Worm (Caenorhabditis elegans) whole organism, L3 larva: ENCODE results near the gene C04E6.8.
A peak's percentile ranks its signal among the peaks of the same experiment; 100 is the strongest.

ENCODE experiments used
- R02D3.7 ChIP-seq: fragments of 150-350 bp; optimal IDR thresholded peaks from 2 replicates; lab custom pipeline; 2014; ENCODE audit warnings: missing biosample characterization, missing genetic modification characterization
- ZK546.5 ChIP-seq: sonication (generic microtip); optimal IDR thresholded peaks from 2 replicates; lab custom pipeline; 2017; ENCODE audit warnings: missing biosample characterization, missing genetic modification characterization
- aly-2 ChIP-seq: fragments of 150-350 bp; optimal IDR thresholded peaks from 2 replicates; lab custom pipeline; 2014; ENCODE audit warnings: missing biosample characterization, missing genetic modification characterization
- ama-1 ChIP-seq: fragments of 150-350 bp; optimal IDR thresholded peaks from 2 replicates; lab custom pipeline; 2018
- ceh-16 ChIP-seq: sonication (generic microtip); optimal IDR thresholded peaks from 2 replicates; lab custom pipeline; 2017; ENCODE audit warnings: missing biosample characterization, missing genetic modification characterization
- ceh-28 ChIP-seq: fragments of 150-350 bp; optimal IDR thresholded peaks from 2 replicates; lab custom pipeline; 2014; ENCODE audit warnings: missing biosample characterization, missing genetic modification reagents, missing genetic modification characterization
- ceh-82 ChIP-seq: fragments of 150-350 bp; optimal IDR thresholded peaks from 2 replicates; lab custom pipeline; 2014; ENCODE audit warnings: missing biosample characterization, missing genetic modification characterization
- ceh-9 ChIP-seq: sonication (generic microtip); optimal IDR thresholded peaks from 2 replicates; lab custom pipeline; 2018; ENCODE audit warnings: missing biosample characterization, missing genetic modification characterization
- daf-12 ChIP-seq: fragments of 150-350 bp; optimal IDR thresholded peaks from 2 replicates; lab custom pipeline; 2014; ENCODE audit warnings: missing biosample characterization, missing genetic modification reagents, missing genetic modification characterization
- egl-27 ChIP-seq: sonication (generic microtip); optimal IDR thresholded peaks from 4 replicates; lab custom pipeline; 2017; ENCODE audit warnings: missing biosample characterization, missing genetic modification reagents, missing genetic modification characterization
- egl-5 ChIP-seq: fragments of 150-350 bp; optimal IDR thresholded peaks from 2 replicates; lab custom pipeline; 2017; ENCODE audit warnings: missing biosample characterization, missing genetic modification reagents, missing genetic modification characterization, inconsistent platforms
- elt-1 ChIP-seq: fragments of 150-350 bp; optimal IDR thresholded peaks from 2 replicates; lab custom pipeline; 2014; ENCODE audit warnings: missing biosample characterization, missing genetic modification characterization
- elt-3 ChIP-seq, 3 experiments: fragments of 150-350 bp in 1 of 3; sonication (generic microtip) in 2 of 3; optimal IDR thresholded peaks; 2 replicates in 2 of 3; 4 replicates in 1 of 3; lab custom pipeline; 2014 to 2017; ENCODE audit warnings: missing biosample characterization in 3 of 3, missing genetic modification characterization in 3 of 3
- eor-1 ChIP-seq, 2 experiments: fragments of 150-350 bp; optimal IDR thresholded peaks; 2 replicates each; lab custom pipeline; 2014 to 2018; ENCODE audit warnings: missing biosample characterization in 2 of 2, missing genetic modification characterization in 2 of 2
- fkh-2 ChIP-seq: fragments of 150-350 bp; optimal IDR thresholded peaks from 2 replicates; lab custom pipeline; 2014; ENCODE audit warnings: missing biosample characterization, missing genetic modification reagents, missing genetic modification characterization
- fos-1 ChIP-seq: fragments of 150-350 bp; optimal IDR thresholded peaks from 2 replicates; lab custom pipeline; 2014; ENCODE audit warnings: missing biosample characterization, missing genetic modification characterization
- hmg-11 ChIP-seq: sonication (generic microtip); optimal IDR thresholded peaks from 2 replicates; lab custom pipeline; 2016; ENCODE audit warnings: missing genetic modification characterization, missing compliant biosample characterization
- jun-1 ChIP-seq: fragments of 150-350 bp; optimal IDR thresholded peaks from 2 replicates; lab custom pipeline; 2014; ENCODE audit warnings: missing biosample characterization, missing genetic modification reagents, missing genetic modification characterization
- lin-15B ChIP-seq: fragments of 150-350 bp; optimal IDR thresholded peaks from 2 replicates; lab custom pipeline; 2014; ENCODE audit warnings: missing biosample characterization, missing genetic modification characterization
- lin-39 ChIP-seq: fragments of 150-350 bp; optimal IDR thresholded peaks from 2 replicates; lab custom pipeline; 2018; ENCODE audit warnings: missing biosample characterization, missing genetic modification reagents, missing genetic modification characterization
- lsy-12 ChIP-seq: sonication (generic microtip); optimal IDR thresholded peaks from 2 replicates; lab custom pipeline; 2016; ENCODE audit warnings: mild to moderate bottlenecking, missing genetic modification characterization, missing compliant biosample characterization
- mdl-1 ChIP-seq: fragments of 150-350 bp; optimal IDR thresholded peaks from 2 replicates; lab custom pipeline; 2014; ENCODE audit warnings: missing biosample characterization, missing genetic modification characterization
- mml-1 ChIP-seq: fragments of 150-350 bp; sonication (generic microtip); optimal IDR thresholded peaks from 3 replicates; lab custom pipeline; 2014; ENCODE audit warnings: missing biosample characterization, missing genetic modification characterization
- nfya-1 ChIP-seq: sonication (generic microtip); optimal IDR thresholded peaks from 2 replicates; lab custom pipeline; 2017; ENCODE audit warnings: missing genetic modification characterization, mild to moderate bottlenecking, missing compliant biosample characterization, antibody characterized with exemption, moderate library complexity; ENCODE audit not compliant: insufficient read depth
- nhr-11 ChIP-seq: fragments of 150-350 bp; optimal IDR thresholded peaks from 2 replicates; lab custom pipeline; 2014; ENCODE audit warnings: missing biosample characterization, missing genetic modification characterization
- nhr-12 ChIP-seq: fragments of 150-350 bp; optimal IDR thresholded peaks from 2 replicates; lab custom pipeline; 2014; ENCODE audit warnings: missing biosample characterization, missing genetic modification characterization
- nhr-23 ChIP-seq: fragments of 150-350 bp; optimal IDR thresholded peaks from 2 replicates; lab custom pipeline; 2014; ENCODE audit warnings: missing biosample characterization, missing genetic modification reagents, missing genetic modification characterization
- nhr-237 ChIP-seq: fragments of 150-350 bp; optimal IDR thresholded peaks from 2 replicates; lab custom pipeline; 2014; ENCODE audit warnings: missing biosample characterization, missing genetic modification characterization
- nhr-25 ChIP-seq: sonication (generic microtip); optimal IDR thresholded peaks from 2 replicates; lab custom pipeline; 2017; ENCODE audit warnings: missing biosample characterization, missing genetic modification characterization
- nhr-28 ChIP-seq: fragments of 150-350 bp; optimal IDR thresholded peaks from 2 replicates; lab custom pipeline; 2014; ENCODE audit warnings: missing biosample characterization, missing genetic modification characterization
- nhr-43 ChIP-seq: sonication (generic microtip); optimal IDR thresholded peaks from 2 replicates; lab custom pipeline; 2016; ENCODE audit warnings: mild to moderate bottlenecking, missing genetic modification characterization, missing compliant biosample characterization; ENCODE audit not compliant: poor library complexity, severe bottlenecking
- nhr-76 ChIP-seq: fragments of 150-350 bp; sonication (generic microtip); optimal IDR thresholded peaks from 5 replicates; lab custom pipeline; 2014; ENCODE audit warnings: missing biosample characterization, missing genetic modification characterization
- nhr-77 ChIP-seq: fragments of 150-350 bp; optimal IDR thresholded peaks from 2 replicates; lab custom pipeline; 2014; ENCODE audit warnings: missing biosample characterization, missing genetic modification characterization
- pqm-1 ChIP-seq: fragments of 150-350 bp; optimal IDR thresholded peaks from 2 replicates; lab custom pipeline; 2017; ENCODE audit warnings: missing biosample characterization, missing genetic modification characterization, inconsistent platforms
- skn-1 ChIP-seq: fragments of 150-350 bp; optimal IDR thresholded peaks from 2 replicates; lab custom pipeline; 2014; ENCODE audit warnings: missing biosample characterization, missing genetic modification characterization
- snpc-4 ChIP-seq: fragments of 150-350 bp; optimal IDR thresholded peaks from 2 replicates; lab custom pipeline; 2014; ENCODE audit warnings: missing biosample characterization, missing genetic modification characterization
- unc-39 ChIP-seq: sonication (generic microtip); optimal IDR thresholded peaks from 4 replicates; lab custom pipeline; 2017; ENCODE audit warnings: missing biosample characterization, missing genetic modification characterization
- unc-62 ChIP-seq: fragments of 150-350 bp; sonication (generic microtip); optimal IDR thresholded peaks from 4 replicates; lab custom pipeline; 2014; ENCODE audit warnings: missing biosample characterization, missing genetic modification reagents, missing genetic modification characterization
- ztf-11 ChIP-seq: fragments of 150-350 bp; optimal IDR thresholded peaks from 2 replicates; lab custom pipeline; 2014; ENCODE audit warnings: missing biosample characterization, missing genetic modification characterization
- ztf-4 ChIP-seq: fragments of 150-350 bp; optimal IDR thresholded peaks from 2 replicates; lab custom pipeline; 2014; ENCODE audit warnings: missing biosample characterization, missing genetic modification characterization

The C04E6.8 gene

DNA sequence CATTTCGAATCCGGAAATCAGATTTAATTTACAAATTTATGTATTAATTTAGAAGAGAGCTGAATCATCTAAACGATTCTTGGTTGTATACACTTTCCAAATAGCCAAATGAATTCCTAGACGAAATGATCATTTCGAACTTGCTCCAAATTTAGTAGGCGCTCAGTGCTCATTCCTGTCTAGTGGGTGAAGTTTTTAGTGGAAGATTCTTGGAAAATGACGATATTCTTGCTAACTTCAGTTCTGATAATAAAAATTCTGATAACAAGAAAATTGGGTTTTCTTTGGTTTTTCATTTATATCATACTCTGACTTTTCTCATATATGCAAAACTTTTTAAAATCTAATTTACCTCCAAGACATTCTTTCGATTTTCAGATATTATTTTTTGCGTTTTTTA lies 38.1 kb upstream of the C04E6.8 start:
- TF ChIP-seq nhr-77 (tag; lab: Kevin White, UChicago) (no peak), nhr-11 (peak; percentile 6)
- TF ChIP-seq, all 47 proteins: peak for 1

DNA sequence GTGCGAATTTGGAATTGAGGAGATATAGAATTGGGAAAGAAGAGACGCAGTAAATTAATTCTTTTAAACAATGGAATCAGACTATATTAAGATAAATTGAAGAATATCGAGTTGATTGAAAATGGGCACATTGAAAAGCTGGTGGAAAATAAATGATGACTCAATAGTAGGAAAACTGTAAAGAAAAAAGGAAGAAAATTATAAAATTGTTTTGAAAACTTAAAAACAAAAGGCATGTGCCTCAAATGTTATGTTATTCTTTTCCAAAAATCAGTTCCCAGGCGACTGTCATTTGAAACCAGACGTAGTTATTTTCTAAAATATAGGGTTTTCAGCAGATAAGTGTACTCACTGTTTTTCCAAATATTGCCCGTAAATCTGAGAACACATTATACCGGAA lies 36.3 kb upstream of the C04E6.8 start, which contains the start of gene C04E6.12:
Gene C04E6.12 (minus strand): TSS at position 101 of the 400 bp plus-strand sequence.
- no peak for TF ChIP-seq ztf-4
- no peak for TF ChIP-seq egl-5 (tag; lab: Kevin White, UChicago)
- no peak for TF ChIP-seq elt-1 (tag; lab: Kevin White, UChicago)
- TF ChIP-seq unc-39 (tag; lab: Kevin White, UChicago): no peak
- TF ChIP-seq eor-1 (tag; optimal IDR thresholded peaks at IDR 0.05; lab: Kevin White, UChicago): no peak
- no peak for TF ChIP-seq ceh-9 (tag; lab: Kevin White, UChicago)
- TF ChIP-seq nhr-12 (tag; lab: Kevin White, UChicago): no peak
- TF ChIP-seq snpc-4 (tag; lab: Kevin White, UChicago): no peak
- no peak for TF ChIP-seq daf-12
- TF ChIP-seq R02D3.7 (tag; lab: Kevin White, UChicago): no peak
- no peak for TF ChIP-seq nhr-28 (tag; lab: Kevin White, UChicago)
- TF ChIP-seq pqm-1: no peak
- TF ChIP-seq aly-2 (tag; lab: Kevin White, UChicago): no peak
- no peak for TF ChIP-seq fkh-2 (tag; lab: Kevin White, UChicago)
- no peak for TF ChIP-seq ama-1
- TF ChIP-seq elt-3 (tag; optimal IDR thresholded peaks at IDR 0.05; lab: Kevin White, UChicago): no peak
- TF ChIP-seq nhr-11: no peak
- no peak for TF ChIP-seq ceh-28 (tag; lab: Kevin White, UChicago)

DNA sequence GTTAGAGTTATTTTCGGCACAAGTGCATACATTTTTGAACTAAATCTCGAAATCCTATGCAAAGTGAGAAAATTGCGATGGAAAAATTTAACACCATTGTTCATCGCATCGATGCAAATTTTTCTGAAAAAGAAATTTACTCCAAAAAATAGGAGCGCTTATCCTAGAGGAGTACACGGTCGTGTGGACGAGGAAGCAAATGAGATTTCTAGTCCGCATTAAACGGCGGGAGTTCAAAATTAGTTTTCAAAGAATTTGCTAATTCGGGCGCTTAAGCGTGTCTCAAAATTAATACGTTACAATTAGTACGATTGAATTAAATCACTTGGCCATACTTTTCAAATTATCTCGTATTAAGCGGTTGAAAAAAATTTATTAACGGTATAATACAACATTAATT lies 34.1 kb upstream of the C04E6.8 start, which contains the start of gene lrpr-1:
Gene lrpr-1 (minus strand): TSS at position 185 of the 400 bp plus-strand sequence.
- TF ChIP-seq fos-1 (tag; lab: Kevin White, UChicago): no peak
- TF ChIP-seq nhr-28 (tag; lab: Kevin White, UChicago): no peak
- no peak for TF ChIP-seq ztf-11 (tag; lab: Kevin White, UChicago)
- TF ChIP-seq ceh-28 (tag; lab: Kevin White, UChicago): peak; percentile 52
- peak; percentile 76 for TF ChIP-seq lin-15B
- TF ChIP-seq nhr-43 (tag; lab: Kevin White, UChicago): peak; percentile 95
- no peak for TF ChIP-seq ZK546.5
- no peak for TF ChIP-seq snpc-4 (tag; lab: Kevin White, UChicago)
- peak; percentile 71 for TF ChIP-seq nfya-1 (tag; lab: Kevin White, UChicago)
- no peak for TF ChIP-seq unc-62 (GFP tag; lab: Kevin White, UChicago)
- peak; percentile 50 for TF ChIP-seq pqm-1
- TF ChIP-seq nhr-237 (tag; lab: Kevin White, UChicago): no peak
- TF ChIP-seq skn-1: peak; percentile 59
- TF ChIP-seq daf-12: no peak
- TF ChIP-seq R02D3.7 (tag; lab: Kevin White, UChicago): peak; percentile 71
- no peak for TF ChIP-seq nhr-11
- TF ChIP-seq ceh-16 (tag; lab: Kevin White, UChicago): no peak
- peak; percentile 30 for TF ChIP-seq nhr-25 (tag; lab: Kevin White, UChicago)
- TF ChIP-seq egl-5 (tag; lab: Kevin White, UChicago): peak; percentile 37
- peak; percentile 48 for TF ChIP-seq ceh-82 (tag; lab: Kevin White, UChicago)
- no peak for TF ChIP-seq nhr-12 (tag; lab: Kevin White, UChicago)
- peak; percentile 47 for TF ChIP-seq nhr-76 (tag; lab: Kevin White, UChicago)
- no peak for TF ChIP-seq ceh-9 (tag; lab: Kevin White, UChicago)
- TF ChIP-seq fkh-2 (tag; lab: Kevin White, UChicago): peak; percentile 56
- peak; percentile 80 for TF ChIP-seq lsy-12
- peak; percentile 82 for TF ChIP-seq nhr-23
- peak; percentile 34 for TF ChIP-seq lin-39 (tag; lab: Kevin White, UChicago)
- TF ChIP-seq mdl-1 (tag; lab: Kevin White, UChicago): no peak
- TF ChIP-seq hmg-11 (tag; lab: Kevin White, UChicago): peak; percentile 56
- TF ChIP-seq jun-1 (tag; lab: Kevin White, UChicago): peak; percentile 42
- TF ChIP-seq, all 47 proteins: peak for 17

DNA sequence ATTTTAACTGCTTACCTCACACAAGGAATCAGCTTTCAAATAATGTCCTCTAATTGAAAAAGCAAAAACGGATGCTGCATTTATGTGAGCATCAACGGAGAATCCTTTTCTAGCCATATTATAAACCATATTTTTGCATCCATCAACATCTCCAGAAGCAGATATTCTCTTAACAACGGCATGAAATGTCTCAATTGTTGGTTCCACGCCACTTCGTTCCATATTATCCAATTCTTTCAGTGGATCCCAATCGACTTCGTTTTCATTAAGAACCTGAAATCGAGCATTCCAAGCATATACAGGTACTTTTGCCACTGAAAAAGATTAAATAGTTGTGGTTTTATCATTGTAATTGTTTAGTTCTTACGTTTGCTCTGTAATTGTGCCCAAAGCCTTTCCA lies 33.2 kb upstream of the C04E6.8 start:
- TF ChIP-seq snpc-4 (tag; lab: Kevin White, UChicago) (no peak), R02D3.7 (tag; lab: Kevin White, UChicago) (no peak), nhr-76 (tag; lab: Kevin White, UChicago) (no peak), mml-1 (tag; lab: Kevin White, UChicago) (no peak), egl-27 (tag; lab: Kevin White, UChicago) (no peak), nhr-28 (tag; lab: Kevin White, UChicago) (no peak), ztf-11 (tag; lab: Kevin White, UChicago) (no peak), nfya-1 (tag; lab: Kevin White, UChicago) (no peak), ama-1 (no peak), jun-1 (tag; lab: Kevin White, UChicago) (no peak), ceh-16 (tag; lab: Kevin White, UChicago) (no peak), lsy-12 (no peak), lin-39 (tag; lab: Kevin White, UChicago) (no peak), fkh-2 (tag; lab: Kevin White, UChicago) (no peak), nhr-25 (tag; lab: Kevin White, UChicago) (no peak), nhr-23 (no peak), ceh-28 (tag; lab: Kevin White, UChicago) (no peak), mdl-1 (tag; lab: Kevin White, UChicago) (no peak)
